Fruit fly (Drosophila melanogaster): ENCODE measurements around the gene Jon65Ai.

Jon65Ai gene

DNA sequence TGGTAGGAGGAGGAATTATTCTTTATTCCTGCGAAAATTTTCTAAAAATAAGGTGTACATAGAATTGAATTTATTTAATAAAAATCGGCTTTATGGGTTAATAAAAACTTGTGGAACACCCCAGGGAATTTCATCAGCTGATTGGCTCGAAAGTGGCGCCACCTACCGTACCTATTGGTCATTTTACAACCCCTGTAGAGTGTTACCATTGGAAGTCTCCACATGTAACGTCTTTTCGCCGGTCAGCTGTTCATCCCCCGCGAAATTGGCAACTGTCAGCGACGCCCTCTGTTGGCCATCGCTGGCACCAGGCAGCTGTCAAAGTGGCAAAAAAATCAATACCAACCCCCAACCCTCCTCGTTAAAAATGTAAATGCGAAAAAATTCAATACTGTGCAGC is 28.3 kb upstream of the Jon65Ai start, which contains the start of gene CG13293 (continued):
- TF ChIP-seq CG10431 (GFP tag; optimal IDR thresholded peaks at IDR 0.05) (peak; percentile 29), CG15514 (GFP tag; optimal IDR thresholded peaks at IDR 0.05) (no peak), amos (GFP tag; IDR thresholded peaks at IDR 0.05; ENCODE audit: partially characterized antibody) (0 out of 2 replicates have a peak, but pooled peaks have one; percentile 11), CG11695 (GFP tag; IDR thresholded peaks at IDR 0.05) (no peak), sqz (GFP tag; optimal IDR thresholded peaks at IDR 0.05) (peak; percentile 69), trem (tag; optimal IDR thresholded peaks at IDR 0.05) (peak; percentile 1), Rx (GFP tag; IDR thresholded peaks at IDR 0.05) (peak; percentile 24; the same call in 1 of the 2 replicates), CG13775 (GFP tag; optimal IDR thresholded peaks at IDR 0.05) (peak; percentile 18), fd102C (GFP tag; optimal IDR thresholded peaks at IDR 0.05) (peak; percentile 35), cad (GFP tag; optimal IDR thresholded peaks at IDR 0.05) (peak; percentile 28), CG12155 (GFP tag; optimal IDR thresholded peaks at IDR 0.05) (no peak), ssp (GFP tag; IDR thresholded peaks at IDR 0.05) (0 out of 2 replicates have a peak, but pooled peaks have one; percentile 9)

DNA sequence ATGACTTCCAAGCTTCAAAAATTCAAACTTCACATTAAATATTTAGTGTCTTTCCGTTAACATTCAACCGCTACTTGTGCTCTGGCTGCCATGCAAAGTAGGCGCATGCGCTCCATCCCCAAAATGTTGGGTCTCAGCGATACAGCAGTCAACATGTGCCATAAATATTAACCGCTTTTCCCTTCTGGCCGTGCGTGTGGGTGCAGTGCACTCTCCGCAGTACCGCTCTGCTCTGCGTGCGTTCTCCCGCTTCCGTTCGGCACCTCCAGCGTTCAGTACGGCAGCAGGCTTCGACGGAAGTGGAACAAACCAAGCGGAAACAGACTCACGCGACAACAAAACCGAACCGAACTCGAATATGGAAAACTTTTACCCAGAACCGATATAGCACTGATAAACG is 22.2 kb upstream of the Jon65Ai start, which contains the start of gene ssp6:
ssp6 (plus strand) TSS at position 294 of the 400 bp plus-strand sequence.
- TF ChIP-seq HLHmδ (GFP tag; optimal IDR thresholded peaks at IDR 0.05): no peak
- no peak for TF ChIP-seq Trl (optimal IDR thresholded peaks at IDR 0.05)
- TF ChIP-seq Trl (GFP tag; optimal IDR thresholded peaks at IDR 0.05): no peak
- TF ChIP-seq CG4854 (GFP tag; optimal IDR thresholded peaks at IDR 0.05): no peak
- TF ChIP-seq en (GFP tag; optimal IDR thresholded peaks at IDR 0.05): no peak
- TF ChIP-seq CG17361 (GFP tag; IDR thresholded peaks at IDR 0.05): no peak
- peak; percentile 13 for TF ChIP-seq kni (GFP tag; optimal IDR thresholded peaks at IDR 0.05)
- 0 out of 2 replicates have a peak, but pooled peaks have one; percentile 9 for TF ChIP-seq sob (GFP tag; IDR thresholded peaks at IDR 0.05)
- no peak for TF ChIP-seq dati (GFP tag; IDR thresholded peaks at IDR 0.05)
- TF ChIP-seq CG2889 (GFP tag; IDR thresholded peaks at IDR 0.05): no peak
- TF ChIP-seq kay (GFP tag; optimal IDR thresholded peaks at IDR 0.05): no peak
- no peak for TF ChIP-seq Xbp1 (GFP tag; optimal IDR thresholded peaks at IDR 0.05)
- TF ChIP-seq HHEX (GFP tag; optimal IDR thresholded peaks at IDR 0.05): no peak
- no peak for TF ChIP-seq hb (GFP tag; IDR thresholded peaks at IDR 0.05; ENCODE audit: partially characterized antibody)
- no peak for TF ChIP-seq CG7786 (GFP tag; optimal IDR thresholded peaks at IDR 0.05)
- no peak for TF ChIP-seq ato (GFP tag; IDR thresholded peaks at IDR 0.05; ENCODE audit: partially characterized antibody)
- TF ChIP-seq Sox102F (GFP tag; optimal IDR thresholded peaks at IDR 0.05): no peak
- no peak for TF ChIP-seq CoRest (tag; optimal IDR thresholded peaks at IDR 0.05)
- no peak for TF ChIP-seq GATAe (GFP tag; conservative IDR thresholded peaks at IDR 0.05)
- TF ChIP-seq shn (GFP tag; optimal IDR thresholded peaks at IDR 0.05): no peak
- no peak for TF ChIP-seq Dfd (GFP tag; optimal IDR thresholded peaks at IDR 0.05)
- no peak for TF ChIP-seq B-H1 (GFP tag; IDR thresholded peaks at IDR 0.05)
- TF ChIP-seq CG10209 (GFP tag; optimal IDR thresholded peaks at IDR 0.05): no peak
- no peak for TF ChIP-seq CG7271 (tag; optimal IDR thresholded peaks at IDR 0.05)
- TF ChIP-seq CG9727 (GFP tag; optimal IDR thresholded peaks at IDR 0.05): no peak
- no peak for TF ChIP-seq CG9932 (GFP tag; IDR thresholded peaks at IDR 0.05)
- TF ChIP-seq dmrt11E (tag; optimal IDR thresholded peaks at IDR 0.05): no peak
- TF ChIP-seq chinmo (GFP tag; IDR thresholded peaks at IDR 0.05; ENCODE audit: partially characterized antibody): 0 out of 4 replicates have a peak, but pooled peaks have one; percentile 17
- peak; percentile 82 for TF ChIP-seq ewg (GFP tag; optimal IDR thresholded peaks at IDR 0.05)
- TF ChIP-seq danr (GFP tag; IDR thresholded peaks at IDR 0.05): no peak
- TF ChIP-seq unc-4 (GFP tag; IDR thresholded peaks at IDR 0.05; ENCODE audit: partially characterized antibody): no peak
- no peak for TF ChIP-seq Scr (GFP tag; IDR thresholded peaks at IDR 0.05; ENCODE audit: partially characterized antibody)
- no peak for TF ChIP-seq lbe (GFP tag; optimal IDR thresholded peaks at IDR 0.05)
- TF ChIP-seq ken (GFP tag; IDR thresholded peaks at IDR 0.05): no peak
- no peak for TF ChIP-seq CG11247 (GFP tag; IDR thresholded peaks at IDR 0.05)
- TF ChIP-seq CG1832 (GFP tag; optimal IDR thresholded peaks at IDR 0.05): no peak
- no peak for TF ChIP-seq CG15696 (tag; optimal IDR thresholded peaks at IDR 0.05)
- TF ChIP-seq Atf-2 (GFP tag; optimal IDR thresholded peaks at IDR 0.05): no peak
